Worm (Caenorhabditis elegans) whole organism, L2 larva: Measurements from ENCODE around the gene rab-39.

Experiments used
- C34F6.9 ChIP-seq: fragments of 150-350 bp; optimal IDR thresholded peaks from 2 replicates; lab custom pipeline; 2014; ENCODE audit warnings: missing biosample characterization, missing genetic modification characterization
- R02D3.7 ChIP-seq: fragments of 150-350 bp; optimal IDR thresholded peaks from 2 replicates; lab custom pipeline; 2014; ENCODE audit warnings: missing biosample characterization, missing genetic modification characterization
- ZK546.5 ChIP-seq: sonication (generic microtip); optimal IDR thresholded peaks from 2 replicates; lab custom pipeline; 2017; ENCODE audit warnings: missing biosample characterization, missing genetic modification characterization
- alr-1 ChIP-seq: fragments of 150-350 bp; optimal IDR thresholded peaks from 2 replicates; lab custom pipeline; 2014; ENCODE audit warnings: missing biosample characterization, missing genetic modification characterization
- aly-2 ChIP-seq: fragments of 150-350 bp; optimal IDR thresholded peaks from 2 replicates; lab custom pipeline; 2014; ENCODE audit warnings: missing biosample characterization, missing genetic modification characterization
- ama-1 ChIP-seq: fragments of 150-350 bp; optimal IDR thresholded peaks from 2 replicates; lab custom pipeline; 2018; ENCODE audit warnings: inconsistent platforms
- blmp-1 ChIP-seq: sonication (generic microtip); optimal IDR thresholded peaks from 2 replicates; lab custom pipeline; 2017; ENCODE audit warnings: missing genetic modification characterization, mild to moderate bottlenecking, missing compliant biosample characterization, antibody characterized with exemption, moderate library complexity; ENCODE audit not compliant: insufficient read depth
- ceh-16 ChIP-seq: fragments of 150-350 bp; optimal IDR thresholded peaks from 2 replicates; lab custom pipeline; 2014; ENCODE audit warnings: missing biosample characterization, missing genetic modification characterization
- dmd-4 ChIP-seq: sonication (generic microtip); optimal IDR thresholded peaks from 2 replicates; lab custom pipeline; 2017; ENCODE audit warnings: missing biosample characterization, missing genetic modification characterization
- egl-27 ChIP-seq: sonication (generic microtip); optimal IDR thresholded peaks from 3 replicates; lab custom pipeline; 2017; ENCODE audit warnings: missing biosample characterization, missing genetic modification reagents, missing genetic modification characterization
- elt-1 ChIP-seq: fragments of 150-350 bp; optimal IDR thresholded peaks from 2 replicates; lab custom pipeline; 2014; ENCODE audit warnings: missing biosample characterization, missing genetic modification characterization
- elt-3 ChIP-seq: sonication (generic microtip); optimal IDR thresholded peaks from 2 replicates; lab custom pipeline; 2017; ENCODE audit warnings: missing biosample characterization, missing genetic modification characterization
- fos-1 ChIP-seq: fragments of 150-350 bp; optimal IDR thresholded peaks from 2 replicates; lab custom pipeline; 2014; ENCODE audit warnings: missing biosample characterization, missing genetic modification characterization
- gmeb-1 ChIP-seq: fragments of 150-350 bp; optimal IDR thresholded peaks from 2 replicates; lab custom pipeline; 2014; ENCODE audit warnings: missing biosample characterization, missing genetic modification characterization
- lin-39 ChIP-seq: fragments of 150-350 bp; optimal IDR thresholded peaks from 2 replicates; lab custom pipeline; 2014; ENCODE audit warnings: missing biosample characterization, missing genetic modification reagents, missing genetic modification characterization
- lsy-2 ChIP-seq, 2 experiments: fragments of 150-350 bp in 1 of 2; sonication (generic microtip) in 1 of 2; optimal IDR thresholded peaks; 2 replicates each; lab custom pipeline; 2014 to 2017; ENCODE audit warnings: missing biosample characterization in 2 of 2, missing genetic modification characterization in 2 of 2
- mab-5 ChIP-seq: fragments of 150-350 bp; optimal IDR thresholded peaks from 2 replicates; lab custom pipeline; 2014; ENCODE audit warnings: missing biosample characterization, missing genetic modification characterization
- mbf-1 ChIP-seq: sonication (generic microtip); optimal IDR thresholded peaks from 2 replicates; lab custom pipeline; 2017; ENCODE audit warnings: missing biosample characterization, missing genetic modification characterization
- nhr-11 ChIP-seq: fragments of 150-350 bp; optimal IDR thresholded peaks from 2 replicates; lab custom pipeline; 2014; ENCODE audit warnings: missing biosample characterization, missing genetic modification characterization
- nhr-12 ChIP-seq: fragments of 150-350 bp; optimal IDR thresholded peaks from 2 replicates; lab custom pipeline; 2014; ENCODE audit warnings: missing biosample characterization, missing genetic modification characterization
- nhr-129 ChIP-seq: fragments of 150-350 bp; optimal IDR thresholded peaks from 2 replicates; lab custom pipeline; 2014; ENCODE audit warnings: missing biosample characterization, missing genetic modification characterization
- nhr-21 ChIP-seq: fragments of 150-350 bp; optimal IDR thresholded peaks from 2 replicates; lab custom pipeline; 2014; ENCODE audit warnings: missing biosample characterization, missing genetic modification characterization
- nhr-23 ChIP-seq: fragments of 150-350 bp; optimal IDR thresholded peaks from 2 replicates; lab custom pipeline; 2014; ENCODE audit warnings: missing biosample characterization, missing genetic modification reagents, missing genetic modification characterization
- nhr-237 ChIP-seq: fragments of 150-350 bp; optimal IDR thresholded peaks from 2 replicates; lab custom pipeline; 2014; ENCODE audit warnings: missing biosample characterization, missing genetic modification characterization
- nhr-25 ChIP-seq: fragments of 150-350 bp; sonication (generic microtip); optimal IDR thresholded peaks from 3 replicates; lab custom pipeline; 2014; ENCODE audit warnings: missing biosample characterization, missing genetic modification characterization
- nhr-6 ChIP-seq: fragments of 150-350 bp; optimal IDR thresholded peaks from 2 replicates; lab custom pipeline; 2014; ENCODE audit warnings: missing biosample characterization, missing genetic modification characterization
- nhr-77 ChIP-seq: fragments of 150-350 bp; optimal IDR thresholded peaks from 2 replicates; lab custom pipeline; 2014; ENCODE audit warnings: missing biosample characterization, missing genetic modification characterization
- peb-1 ChIP-seq: fragments of 150-350 bp; optimal IDR thresholded peaks from 2 replicates; lab custom pipeline; 2014; ENCODE audit warnings: missing biosample characterization, missing genetic modification characterization
- sem-4 ChIP-seq: fragments of 150-350 bp; optimal IDR thresholded peaks from 2 replicates; lab custom pipeline; 2014; ENCODE audit warnings: missing biosample characterization, missing genetic modification reagents, missing genetic modification characterization
- skn-1 ChIP-seq: sonication (generic microtip); optimal IDR thresholded peaks from 2 replicates; lab custom pipeline; 2017; ENCODE audit warnings: missing biosample characterization, missing genetic modification characterization
- sma-3 ChIP-seq: sonication (generic microtip); optimal IDR thresholded peaks from 2 replicates; lab custom pipeline; 2016; ENCODE audit warnings: missing genetic modification reagents, missing genetic modification characterization, missing compliant biosample characterization
- sma-9 ChIP-seq, 2 experiments: fragments of 150-350 bp in 1 of 2; sonication (generic microtip) in 1 of 2; optimal IDR thresholded peaks; 2 replicates each; lab custom pipeline; 2014 to 2016; ENCODE audit warnings: missing genetic modification characterization in 2 of 2, mild to moderate bottlenecking in 1 of 2, missing biosample characterization in 1 of 2, missing compliant biosample characterization in 1 of 2, missing genetic modification reagents in 1 of 2, moderate library complexity in 1 of 2
- snpc-4 ChIP-seq: fragments of 150-350 bp; optimal IDR thresholded peaks from 2 replicates; lab custom pipeline; 2014; ENCODE audit warnings: missing biosample characterization, missing genetic modification characterization
- unc-39 ChIP-seq: fragments of 150-350 bp; optimal IDR thresholded peaks from 2 replicates; lab custom pipeline; 2014; ENCODE audit warnings: missing biosample characterization, missing genetic modification characterization
- unc-55 ChIP-seq: fragments of 150-350 bp; sonication (generic microtip); optimal IDR thresholded peaks from 3 replicates; lab custom pipeline; 2014; ENCODE audit warnings: missing biosample characterization, missing genetic modification reagents, missing genetic modification characterization
- unc-62 ChIP-seq: fragments of 150-350 bp; optimal IDR thresholded peaks from 2 replicates; lab custom pipeline; 2014; ENCODE audit warnings: missing biosample characterization, missing genetic modification reagents, missing genetic modification characterization
- zag-1 ChIP-seq: fragments of 150-350 bp; optimal IDR thresholded peaks from 2 replicates; lab custom pipeline; 2014; ENCODE audit warnings: missing biosample characterization, missing genetic modification characterization
- ztf-1 ChIP-seq: fragments of 200-800 bp; sonication (Bioruptor generic); conservative IDR thresholded peaks from 2 replicates; pipeline ENCODE4 v1.3.6; 2022; ENCODE audit warnings: missing genetic modification characterization, missing compliant biosample characterization
- ztf-11 ChIP-seq: sonication (generic microtip); optimal IDR thresholded peaks from 2 replicates; lab custom pipeline; 2017; ENCODE audit warnings: missing biosample characterization, missing genetic modification characterization

Gene rab-39

DNA sequence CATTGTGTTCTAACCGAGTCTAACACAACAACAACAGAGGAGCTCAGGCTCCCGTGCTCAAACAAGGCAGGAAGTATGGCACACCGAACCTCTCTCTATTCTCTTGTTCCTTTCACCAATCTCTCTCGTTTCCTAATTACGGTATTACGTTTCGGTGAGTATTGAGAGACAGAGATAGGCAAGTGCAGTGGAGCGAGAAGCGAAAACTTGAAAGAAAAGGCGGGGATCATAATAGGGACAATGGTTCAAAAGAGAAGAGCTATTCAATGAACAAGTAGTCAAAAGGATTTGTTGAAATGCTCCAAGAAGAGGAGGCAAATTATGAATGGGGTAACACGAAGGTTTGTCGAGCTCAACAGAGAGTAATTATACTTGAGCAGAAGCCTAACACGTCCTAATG, 9.4 kb downstream of the rab-39 start:
- TF ChIP-seq sma-3 (GFP tag; lab: Kevin White, UChicago) (no peak), blmp-1 (tag; lab: Kevin White, UChicago) (no peak), unc-55 (GFP tag; lab: Kevin White, UChicago) (no peak), peb-1 (tag; lab: Kevin White, UChicago) (no peak), fos-1 (tag; lab: Kevin White, UChicago) (no peak), egl-27 (tag; lab: Kevin White, UChicago) (no peak), nhr-23 (tag; lab: Kevin White, UChicago) (no peak), ztf-11 (tag; lab: Kevin White, UChicago) (no peak), mab-5 (tag; lab: Kevin White, UChicago) (no peak), nhr-129 (tag; lab: Kevin White, UChicago) (no peak), nhr-77 (tag; lab: Kevin White, UChicago) (no peak), ceh-16 (tag; lab: Kevin White, UChicago) (no peak), nhr-237 (no peak), nhr-25 (no peak), snpc-4 (tag; lab: Kevin White, UChicago) (no peak), nhr-11 (tag; lab: Kevin White, UChicago) (no peak), R02D3.7 (tag; lab: Kevin White, UChicago) (no peak)

DNA sequence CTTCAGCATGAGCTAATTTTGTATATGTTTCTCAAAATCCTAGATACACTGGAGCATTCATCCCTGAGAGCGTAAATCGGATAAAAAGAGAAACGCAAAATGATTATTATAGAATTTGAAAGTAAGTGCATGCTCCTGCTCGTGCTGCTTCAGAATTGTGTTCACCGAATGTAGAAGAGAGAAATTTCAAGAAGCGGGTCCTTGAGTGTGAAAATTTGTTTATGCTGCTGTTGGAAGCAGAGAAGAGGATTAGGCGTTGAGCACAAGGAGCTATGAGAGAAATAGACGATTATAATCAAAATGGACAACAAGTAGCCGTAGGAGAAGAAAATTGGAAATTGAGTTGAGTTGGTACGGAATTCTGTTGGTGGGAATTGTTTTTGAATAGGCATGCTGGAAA, 11.0 kb downstream of the rab-39 start:
- TF ChIP-seq unc-55 (GFP tag; lab: Kevin White, UChicago) (peak; percentile 22), aly-2 (tag; lab: Kevin White, UChicago) (no peak)

DNA sequence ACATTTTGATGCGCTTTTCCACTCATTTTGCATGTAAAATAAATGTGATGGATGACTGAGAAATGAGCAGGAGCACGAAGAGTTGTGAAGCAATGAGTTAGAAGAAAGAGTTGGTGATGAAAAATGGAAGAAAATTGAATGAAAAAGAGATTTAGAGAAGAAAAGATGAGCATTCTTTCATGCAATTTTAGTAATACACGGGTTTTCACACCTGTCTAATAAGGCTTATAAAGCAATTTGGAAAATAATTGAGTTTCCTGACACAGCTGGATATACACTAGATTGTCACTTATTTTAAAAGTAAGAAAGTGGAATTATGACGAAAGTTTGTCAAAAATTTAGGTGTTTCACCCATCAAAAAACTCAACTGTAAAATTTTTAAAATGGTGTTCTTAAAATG, 11.9 kb downstream of the rab-39 start:
- TF ChIP-seq nhr-77 (tag; lab: Kevin White, UChicago): no peak
- peak; percentile 31 for TF ChIP-seq unc-55 (GFP tag; lab: Kevin White, UChicago)

- TF ChIP-seq peb-1 (tag; lab: Kevin White, UChicago) (no peak), nhr-21 (tag; lab: Kevin White, UChicago) (no peak), nhr-23 (tag; lab: Kevin White, UChicago) (no peak), gmeb-1 (tag; lab: Kevin White, UChicago) (no peak), snpc-4 (tag; lab: Kevin White, UChicago) (no peak), lin-39 (no peak), mbf-1 (no peak), alr-1 (no peak)
Observed at ce11 chrII:9310204-9310603, 12.5 kb downstream of the rab-39 start, which contains the start of gene cam-1. Gene cam-1 (minus strand): TSS chrII:9310304.

ce11 chrII:9308614-9309046, 14.1 kb downstream of the rab-39 start:
- TF ChIP-seq ZK546.5 (tag; lab: Kevin White, UChicago) (no peak), mab-5 (tag; lab: Kevin White, UChicago) (peak; percentile 87)

DNA sequence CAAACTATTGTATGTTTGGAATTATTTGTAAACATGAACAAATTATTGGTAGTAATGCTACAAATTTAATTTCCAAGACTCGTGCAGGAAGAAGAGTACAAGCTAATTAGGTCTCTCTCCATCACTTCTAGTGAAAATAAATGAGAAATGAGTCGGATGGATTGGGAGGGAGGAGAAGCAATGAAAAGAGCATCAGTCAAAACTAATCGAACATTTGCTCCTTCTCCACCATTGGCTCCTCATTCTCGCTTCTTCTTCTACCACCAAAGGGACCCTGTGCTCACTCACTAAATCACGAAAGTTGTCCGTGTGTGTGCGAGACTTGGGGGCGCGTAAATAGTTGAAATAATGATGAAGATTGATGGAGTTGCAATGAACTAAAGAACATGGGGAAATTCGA, 15.9 kb downstream of the rab-39 start:
- TF ChIP-seq nhr-237 (no peak), nhr-77 (tag; lab: Kevin White, UChicago) (no peak), ztf-1 (GFP tag; lab: Robert Waterston, UW) (no peak), skn-1 (tag; lab: Kevin White, UChicago) (no peak), nhr-12 (tag; lab: Kevin White, UChicago) (no peak), nhr-21 (tag; lab: Kevin White, UChicago) (no peak), ceh-16 (tag; lab: Kevin White, UChicago) (no peak), alr-1 (no peak), gmeb-1 (tag; lab: Kevin White, UChicago) (no peak), snpc-4 (tag; lab: Kevin White, UChicago) (no peak), mab-5 (tag; lab: Kevin White, UChicago) (peak; percentile 93), lin-39 (peak; percentile 79), nhr-23 (tag; lab: Kevin White, UChicago) (no peak), zag-1 (tag; lab: Kevin White, UChicago) (peak; percentile 50), egl-27 (tag; lab: Kevin White, UChicago) (no peak), nhr-11 (tag; lab: Kevin White, UChicago) (no peak), ztf-11 (tag; lab: Kevin White, UChicago) (no peak), peb-1 (tag; lab: Kevin White, UChicago) (no peak), sma-9 (GFP tag; optimal IDR thresholded peaks at IDR 0.05; lab: Kevin White, UChicago) (peak; percentile 46), sma-9 (tag; optimal IDR thresholded peaks at IDR 0.05; lab: Kevin White, UChicago) (no peak), nhr-25 (no peak), nhr-6 (no peak), nhr-129 (tag; lab: Kevin White, UChicago) (peak; percentile 33), sem-4 (tag; lab: Kevin White, UChicago) (peak; percentile 50), unc-55 (GFP tag; lab: Kevin White, UChicago) (peak; percentile 2), elt-1 (tag; lab: Kevin White, UChicago) (no peak), lsy-2 (tag; optimal IDR thresholded peaks at IDR 0.05; lab: Kevin White, UChicago) (peak in 1 of 2 experiments; percentile 59), aly-2 (tag; lab: Kevin White, UChicago) (no peak), dmd-4 (tag; lab: Kevin White, UChicago) (no peak), unc-39 (tag; lab: Kevin White, UChicago) (no peak), unc-62 (GFP tag; lab: Kevin White, UChicago) (peak; percentile 46), ama-1 (lab: Kevin White, UChicago) (no peak), sma-3 (GFP tag; lab: Kevin White, UChicago) (no peak), R02D3.7 (tag; lab: Kevin White, UChicago) (no peak), C34F6.9 (tag; lab: Kevin White, UChicago) (peak; percentile 56), elt-3 (tag; lab: Kevin White, UChicago) (no peak)
